Fruit fly (Drosophila melanogaster): ENCODE measurements around the gene Cpr62Ba.

dm6 chr3L:1880692-1881091, 49.1 kb upstream of the Cpr62Ba start:
- no peak for TF ChIP-seq CG13204 (GFP tag; optimal IDR thresholded peaks at IDR 0.05)
- no peak for TF ChIP-seq Snoo (tag; optimal IDR thresholded peaks at IDR 0.05)
